Fruit fly (Drosophila melanogaster) whole organism, embryonic: ENCODE results near the gene brm.

Experiments
- Awh ChIP-seq: fragments of 200-800 bp; sonication (Bioruptor generic); IDR thresholded peaks from 2 replicates; pipeline ENCODE4, ENCODE4 v1.3.6; 2022; ENCODE audit warnings: missing biosample characterization, missing genetic modification characterization
- CG10267 ChIP-seq: fragments of 200-800 bp; sonication (Bioruptor generic); optimal IDR thresholded peaks from 2 replicates; lab custom pipeline; 2018; ENCODE audit warnings: missing biosample characterization, mild to moderate bottlenecking, missing genetic modification characterization, moderate library complexity
- CG10431 ChIP-seq: fragments of 200-800 bp; sonication (Bioruptor generic); optimal IDR thresholded peaks from 3 replicates; lab custom pipeline; 2018; ENCODE audit warnings: missing biosample characterization, mild to moderate bottlenecking, missing genetic modification characterization
- CG10979 ChIP-seq: fragments of 200-800 bp; sonication (Bioruptor generic); optimal IDR thresholded peaks from 2 replicates; lab custom pipeline; 2018; ENCODE audit warnings: missing biosample characterization, mild to moderate bottlenecking, missing genetic modification characterization, moderate library complexity
- CG11398 ChIP-seq: fragments of 200-800 bp; sonication (Bioruptor generic); optimal IDR thresholded peaks from 2 replicates; lab custom pipeline; 2016; ENCODE audit warnings: missing biosample characterization, missing genetic modification characterization
- CG11560 ChIP-seq: fragments of 200-800 bp; sonication (Bioruptor generic); IDR thresholded peaks from 3 replicates; pipeline ENCODE4 v1.3.6; 2022; ENCODE audit warnings: missing biosample characterization, missing genetic modification characterization
- CG14014 ChIP-seq: fragments of 200-800 bp; sonication (Bioruptor generic); IDR thresholded peaks from 2 replicates; pipeline ENCODE4 v1.3.6; 2022; ENCODE audit warnings: missing biosample characterization, missing genetic modification characterization
- CG14667 ChIP-seq: fragments of 200-800 bp; sonication (Bioruptor generic); IDR thresholded peaks from 2 replicates; pipeline ENCODE4 v1.3.6; 2022; ENCODE audit warnings: missing biosample characterization, missing genetic modification characterization
- CG15479 ChIP-seq: fragments of 200-800 bp; sonication (Bioruptor generic); optimal IDR thresholded peaks from 3 replicates; lab custom pipeline; 2019; ENCODE audit warnings: missing biosample characterization, mild to moderate bottlenecking, missing genetic modification characterization, moderate library complexity
- CG17912 ChIP-seq: fragments of 200-800 bp; sonication (Bioruptor generic); optimal IDR thresholded peaks from 2 replicates; lab custom pipeline; 2018; ENCODE audit warnings: missing biosample characterization, mild to moderate bottlenecking, missing genetic modification characterization
- CG2678 ChIP-seq: fragments of 200-800 bp; sonication (Bioruptor generic); optimal IDR thresholded peaks from 3 replicates; lab custom pipeline; 2019; ENCODE audit warnings: missing biosample characterization, mild to moderate bottlenecking, missing genetic modification characterization, moderate library complexity
- CG31441 ChIP-seq: fragments of 200-800 bp; sonication (Bioruptor generic); IDR thresholded peaks from 2 replicates; pipeline ENCODE4 v1.3.6; 2022; ENCODE audit warnings: missing biosample characterization, missing genetic modification characterization
- CG3407 ChIP-seq: fragments of 200-800 bp; sonication (Bioruptor generic); optimal IDR thresholded peaks from 2 replicates; lab custom pipeline; 2018; ENCODE audit warnings: missing biosample characterization, mild to moderate bottlenecking, missing genetic modification characterization
- CG4617 ChIP-seq: fragments of 200-800 bp; sonication (Bioruptor generic); optimal IDR thresholded peaks from 3 replicates; lab custom pipeline; 2016; ENCODE audit warnings: missing biosample characterization, missing genetic modification characterization, borderline replicate concordance
- CG6254 ChIP-seq: fragments of 200-800 bp; sonication (Bioruptor generic); optimal IDR thresholded peaks from 3 replicates; lab custom pipeline; 2017; ENCODE audit warnings: mild to moderate bottlenecking, missing biosample characterization, missing genetic modification reagents, missing genetic modification characterization
- CG6854 ChIP-seq: fragments of 200-800 bp; sonication (Bioruptor generic); optimal IDR thresholded peaks from 3 replicates; lab custom pipeline; 2017; ENCODE audit warnings: missing biosample characterization, mild to moderate bottlenecking, missing genetic modification characterization
- CG7556 ChIP-seq: fragments of 200-800 bp; sonication (Bioruptor generic); optimal IDR thresholded peaks from 2 replicates; lab custom pipeline; 2017; ENCODE audit warnings: missing biosample characterization, mild to moderate bottlenecking, missing genetic modification characterization
- CG8089 ChIP-seq: fragments of 200-800 bp; sonication (Bioruptor generic); optimal IDR thresholded peaks from 3 replicates; lab custom pipeline; 2016; ENCODE audit warnings: missing biosample characterization, missing genetic modification characterization
- HLH4C ChIP-seq: fragments of 200-800 bp; sonication (Bioruptor generic); IDR thresholded peaks from 3 replicates; pipeline ENCODE4 v1.3.6; 2022; ENCODE audit warnings: missing biosample characterization, missing genetic modification characterization; ENCODE audit not compliant: partially characterized antibody
- Hand ChIP-seq: fragments of 200-800 bp; sonication (Bioruptor generic); optimal IDR thresholded peaks from 2 replicates; lab custom pipeline; 2017; ENCODE audit warnings: mild to moderate bottlenecking, missing biosample characterization, missing genetic modification reagents, missing genetic modification characterization
- Hey ChIP-seq: fragments of 200-800 bp; sonication (Bioruptor generic); optimal IDR thresholded peaks from 3 replicates; lab custom pipeline; 2018; ENCODE audit warnings: missing biosample characterization, mild to moderate bottlenecking, missing genetic modification characterization
- Hr51 ChIP-seq, 2 experiments: fragments of 200-800 bp; sonication (Bioruptor generic); optimal IDR thresholded peaks; 2 replicates in 1 of 2; 3 replicates in 1 of 2; lab custom pipeline; 2016 to 2018; ENCODE audit warnings: missing biosample characterization in 2 of 2, missing genetic modification characterization in 2 of 2, mild to moderate bottlenecking in 1 of 2, moderate library complexity in 1 of 2
- Hr78 ChIP-seq, 2 experiments: fragments of 200-800 bp in 1 of 2; fragments of >200 bp in 1 of 2; sonication (Bioruptor generic) in 1 of 2; optimal IDR thresholded peaks; 2 replicates each; lab custom pipeline; 2017 to 2019; ENCODE audit warnings: missing biosample characterization in 2 of 2, missing genetic modification characterization in 2 of 2, mild to moderate bottlenecking in 1 of 2, moderate library complexity in 1 of 2
- Hsf ChIP-seq: fragments of 200-800 bp; sonication (Bioruptor generic); optimal IDR thresholded peaks from 3 replicates; lab custom pipeline; 2016; ENCODE audit warnings: missing biosample characterization, missing genetic modification characterization
- Lim3 ChIP-seq: fragments of 200-800 bp; sonication (Bioruptor generic); IDR thresholded peaks from 2 replicates; pipeline ENCODE4 v1.3.6; 2022; ENCODE audit warnings: missing biosample characterization, missing genetic modification characterization
- Myb ChIP-seq: fragments of 200-800 bp; sonication (Bioruptor generic); optimal IDR thresholded peaks from 2 replicates; lab custom pipeline; 2016; ENCODE audit warnings: missing biosample characterization, missing genetic modification characterization
- NK7.1 ChIP-seq: fragments of 200-800 bp; sonication (Bioruptor generic); optimal IDR thresholded peaks from 3 replicates; lab custom pipeline; 2016; ENCODE audit warnings: missing biosample characterization, missing genetic modification characterization
- PHDP ChIP-seq: fragments of 200-800 bp; sonication (Bioruptor generic); optimal IDR thresholded peaks from 3 replicates; lab custom pipeline; 2018; ENCODE audit warnings: missing biosample characterization, mild to moderate bottlenecking, missing genetic modification characterization, moderate library complexity
- Side ChIP-seq: fragments of 200-800 bp; sonication (Bioruptor generic); optimal IDR thresholded peaks from 2 replicates; lab custom pipeline; 2016; ENCODE audit warnings: missing biosample characterization, missing genetic modification characterization
- Sox100B ChIP-seq: fragments of 200-800 bp; sonication (Bioruptor generic); optimal IDR thresholded peaks from 3 replicates; lab custom pipeline; 2018; ENCODE audit warnings: missing biosample characterization, mild to moderate bottlenecking, missing genetic modification characterization
- Tbp ChIP-seq: fragments of >200 bp; optimal IDR thresholded peaks from 2 replicates; lab custom pipeline; 2018; ENCODE audit warnings: missing biosample characterization, missing genetic modification characterization
- Xbp1 ChIP-seq: fragments of 200-800 bp; sonication (Bioruptor generic); optimal IDR thresholded peaks from 3 replicates; lab custom pipeline; 2016; ENCODE audit warnings: missing biosample characterization, mild to moderate bottlenecking, missing genetic modification characterization
- danr ChIP-seq: fragments of 200-800 bp; sonication (Bioruptor generic); IDR thresholded peaks from 2 replicates; pipeline ENCODE4 v1.3.6; 2022; ENCODE audit warnings: missing biosample characterization, missing genetic modification characterization
- dati ChIP-seq: fragments of 200-800 bp; sonication (Bioruptor generic); IDR thresholded peaks from 2 replicates; pipeline ENCODE4 v1.3.6; 2022; ENCODE audit warnings: missing biosample characterization, missing genetic modification characterization
- eve ChIP-seq, 2 experiments: fragments of >200 bp; optimal IDR thresholded peaks; 2 replicates each; lab custom pipeline; 2017; ENCODE audit warnings: missing biosample characterization in 2 of 2, missing genetic modification characterization in 2 of 2
- gt ChIP-seq: fragments of 200-800 bp; sonication (Bioruptor generic); IDR thresholded peaks from 2 replicates; pipeline ENCODE4 v1.3.6; 2022; ENCODE audit warnings: missing biosample characterization, missing genetic modification characterization
- insv ChIP-seq, 2 experiments: fragments of 200-800 bp; sonication (Bioruptor generic); optimal IDR thresholded peaks; 3 replicates each; lab custom pipeline; 2016 to 2018; ENCODE audit warnings: missing biosample characterization in 2 of 2, missing genetic modification characterization in 2 of 2
- mam ChIP-seq: fragments of 200-800 bp; sonication (Bioruptor generic); optimal IDR thresholded peaks from 3 replicates; lab custom pipeline; 2016; ENCODE audit warnings: missing biosample characterization, missing genetic modification characterization
- oc ChIP-seq: fragments of 200-800 bp; sonication (Bioruptor generic); optimal IDR thresholded peaks from 2 replicates; lab custom pipeline; 2018; ENCODE audit warnings: missing biosample characterization, mild to moderate bottlenecking, missing genetic modification characterization, moderate library complexity
- org-1 ChIP-seq: fragments of 200-800 bp; sonication (Bioruptor generic); optimal IDR thresholded peaks from 2 replicates; lab custom pipeline; 2017; ENCODE audit warnings: missing biosample characterization, missing genetic modification characterization
- p53 ChIP-seq: fragments of 200-800 bp; sonication (Bioruptor generic); optimal IDR thresholded peaks from 2 replicates; lab custom pipeline; 2016; ENCODE audit warnings: missing biosample characterization, missing genetic modification characterization
- pan ChIP-seq, 4 experiments: fragments of >200 bp in 3 of 4; fragments of 200-800 bp in 1 of 4; sonication (Bioruptor generic) in 1 of 4; optimal IDR thresholded peaks in 3 of 4; IDR thresholded peaks in 1 of 4; 2 replicates each; pipeline versions ENCODE4 v1.3.6 to Lab custom; 2017 to 2022; ENCODE audit warnings: missing biosample characterization in 2 of 4, missing genetic modification characterization in 2 of 4, mixed read lengths in 1 of 4
- row ChIP-seq: fragments of 200-800 bp; sonication (Bioruptor generic); IDR thresholded peaks from 3 replicates; pipeline ENCODE4 v1.3.6; 2022; ENCODE audit warnings: missing biosample characterization, missing genetic modification characterization
- so ChIP-seq: fragments of 200-800 bp; sonication (Bioruptor generic); IDR thresholded peaks from 3 replicates; pipeline ENCODE4 v1.3.6; 2022; ENCODE audit warnings: missing biosample characterization, missing genetic modification characterization
- sr ChIP-seq: fragments of 200-800 bp; sonication (Bioruptor generic); IDR thresholded peaks from 3 replicates; pipeline ENCODE4 v1.3.6; 2022; ENCODE audit warnings: missing biosample characterization, missing genetic modification characterization
- stc ChIP-seq: fragments of 200-800 bp; sonication (Bioruptor generic); IDR thresholded peaks from 2 replicates; pipeline ENCODE4 v1.3.6; 2022; ENCODE audit warnings: missing biosample characterization, missing genetic modification characterization
- tgo ChIP-seq: fragments of 200-800 bp; sonication (Bioruptor generic); IDR thresholded peaks from 3 replicates; pipeline ENCODE4 v1.3.6; 2022; ENCODE audit warnings: missing biosample characterization, missing genetic modification characterization
- tio ChIP-seq: fragments of 200-800 bp; sonication (Bioruptor generic); optimal IDR thresholded peaks from 2 replicates; lab custom pipeline; 2017; ENCODE audit warnings: missing biosample characterization, missing genetic modification characterization, inconsistent platforms
- trem ChIP-seq: fragments of 200-800 bp; optimal IDR thresholded peaks from 3 replicates; lab custom pipeline; 2019; ENCODE audit warnings: missing biosample characterization, mild to moderate bottlenecking, missing genetic modification characterization, moderate library complexity

brm gene

DNA sequence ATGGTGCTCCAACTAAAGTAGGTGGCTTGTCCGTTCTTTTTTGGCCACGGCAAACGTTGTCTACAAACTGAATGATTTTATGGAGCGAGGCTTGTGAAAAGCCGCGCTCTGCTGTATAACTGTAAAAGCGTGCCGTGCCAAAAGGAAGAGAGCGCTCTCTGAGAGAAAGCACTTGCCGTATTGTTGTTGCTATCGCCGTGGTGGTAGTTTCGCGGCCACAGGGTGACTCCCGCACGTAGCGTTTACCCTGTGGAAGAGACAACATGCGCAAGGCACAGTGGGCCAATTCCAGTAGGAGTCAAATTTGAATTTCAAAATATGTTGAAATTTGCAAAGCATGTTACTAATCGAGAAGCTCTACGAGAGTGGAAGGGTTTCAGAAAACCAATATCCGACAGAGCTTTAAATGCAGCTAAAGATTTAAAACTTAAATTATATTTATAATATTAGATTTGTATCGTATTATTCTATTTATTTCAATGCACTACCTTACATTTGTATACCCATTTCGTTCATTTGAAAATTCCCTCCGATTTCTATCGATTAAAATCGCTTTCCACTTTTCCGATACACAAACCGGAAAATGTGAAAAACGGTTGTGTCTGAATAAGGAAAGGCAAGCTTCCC, 57.7 kb downstream of the brm start, which contains the start of gene sff (continued):
- no peak for TF ChIP-seq eve (GFP tag; optimal IDR thresholded peaks at IDR 0.05; lab: Kevin White, UChicago)
- no peak for TF ChIP-seq pan (optimal IDR thresholded peaks at IDR 0.05; lab: Kevin White, UChicago)
- TF ChIP-seq pan (GFP tag; optimal IDR thresholded peaks at IDR 0.05 in 1 of 2, IDR thresholded peaks at IDR 0.05 in 1 of 2) = peak in 1 of 2 experiments; percentile 87
- peak; percentile 77 for TF ChIP-seq CG7556 (GFP tag; lab: Kevin White, UChicago)
- TF ChIP-seq Sox100B (GFP tag; lab: Kevin White, UChicago) = peak; percentile 87
- peak in 1 of 2 experiments; percentile 66 for TF ChIP-seq insv (GFP tag; optimal IDR thresholded peaks at IDR 0.05; lab: Kevin White, UChicago)
- peak; percentile 90 for TF ChIP-seq CG2678 (tag; lab: Kevin White, UChicago)
- peak; percentile 51; the same call in 1 of the 2 replicates for TF ChIP-seq dati
- peak; percentile 100 for TF ChIP-seq CG6254
- peak; percentile 77 for TF ChIP-seq org-1 (GFP tag; lab: Kevin White, UChicago)
- peak; percentile 89 for TF ChIP-seq PHDP (tag; lab: Kevin White, UChicago)
- no peak for TF ChIP-seq Tbp (GFP tag; lab: Kevin White, UChicago)
- TF ChIP-seq Hr78 (GFP tag; optimal IDR thresholded peaks at IDR 0.05; lab: Kevin White, UChicago) = peak in 1 of 2 experiments; percentile 39
- TF ChIP-seq stc (GFP tag; lab: Robert Waterston, UW) = peak; percentile 85
- TF ChIP-seq CG6854 (GFP tag; lab: Kevin White, UChicago) = peak; percentile 83
- TF ChIP-seq oc (tag; lab: Kevin White, UChicago) = peak; percentile 82
- peak; percentile 90 for TF ChIP-seq tio
- peak; percentile 92 for TF ChIP-seq CG31441
- TF ChIP-seq trem (tag; lab: Kevin White, UChicago) = peak; percentile 87
- peak; percentile 58 for TF ChIP-seq CG15479
- peak; percentile 25 for TF ChIP-seq CG10431 (GFP tag; lab: Kevin White, UChicago)
- TF ChIP-seq CG14667 (GFP tag; lab: Robert Waterston, UW) = peak; percentile 78
- TF ChIP-seq row (GFP tag; lab: Robert Waterston, UW) = peak; percentile 91
- TF ChIP-seq CG14014 (GFP tag; lab: Robert Waterston, UW) = peak; percentile 81
- TF ChIP-seq Hand = peak; percentile 81
- TF ChIP-seq Awh = peak; percentile 84
- peak; percentile 75 for TF ChIP-seq Lim3 (GFP tag; lab: Robert Waterston, UW)
- TF ChIP-seq danr (GFP tag; lab: Robert Waterston, UW) = peak; percentile 78
- TF ChIP-seq CG11398 (GFP tag; lab: Kevin White, UChicago) = peak; percentile 58
- TF ChIP-seq tgo = peak; percentile 86
- TF ChIP-seq CG10979 (tag; lab: Kevin White, UChicago) = peak; percentile 90
- TF ChIP-seq Xbp1 (GFP tag; lab: Kevin White, UChicago) = peak; percentile 91
- TF ChIP-seq CG10267 = peak; percentile 82
- TF ChIP-seq CG8089 (GFP tag; lab: Kevin White, UChicago) = peak; percentile 60
- peak; percentile 68 for TF ChIP-seq CG4617 (GFP tag; lab: Kevin White, UChicago)
- peak; percentile 67; the same call in 1 of the 3 replicates for TF ChIP-seq sr (GFP tag; lab: Robert Waterston, UW)
- peak; percentile 79 for TF ChIP-seq CG11560 (tag; lab: Robert Waterston, UW)
- no peak for TF ChIP-seq NK7.1
- TF ChIP-seq mam (GFP tag; lab: Kevin White, UChicago) = peak; percentile 72
- TF ChIP-seq so = peak; percentile 83
- peak; percentile 37 for TF ChIP-seq CG17912 (GFP tag; lab: Kevin White, UChicago)
- peak; percentile 17 for TF ChIP-seq Myb (GFP tag; lab: Kevin White, UChicago)
- TF ChIP-seq gt (GFP tag; lab: Robert Waterston, UW) = peak; percentile 72
- peak; percentile 75 for TF ChIP-seq Hsf (GFP tag; lab: Kevin White, UChicago)
- peak; percentile 28 for TF ChIP-seq Hey (tag; lab: Kevin White, UChicago)
- peak; percentile 74 to 88 for TF ChIP-seq Hr51 (GFP tag; optimal IDR thresholded peaks at IDR 0.05; lab: Kevin White, UChicago)
- TF ChIP-seq Side (GFP tag; lab: Kevin White, UChicago) = peak; percentile 38
- no peak for TF ChIP-seq HLH4C
- no peak for TF ChIP-seq p53 (GFP tag; lab: Kevin White, UChicago)
- peak; percentile 83 for TF ChIP-seq CG3407
